Fruit fly (Drosophila melanogaster): ENCODE results near the gene CG3652.

DNA sequence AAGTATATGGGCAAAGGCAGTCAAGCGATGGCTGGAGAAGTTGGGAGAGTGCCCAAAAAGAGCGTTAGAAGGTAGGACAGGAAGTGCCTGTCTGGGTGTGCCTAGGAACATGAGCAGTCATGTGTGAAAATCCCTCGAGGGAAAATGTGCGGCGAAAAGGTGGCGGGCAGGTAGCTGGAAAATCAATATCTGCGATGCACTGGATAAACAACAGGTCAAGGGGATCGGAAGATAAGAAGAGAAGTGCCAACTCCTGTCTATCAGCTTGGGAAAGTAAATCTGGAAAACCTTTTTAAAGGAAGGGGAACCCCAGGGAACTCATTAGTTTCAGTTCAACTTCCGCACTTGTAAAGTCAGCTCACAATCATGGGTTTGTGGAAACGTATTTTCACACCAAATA is 15.3 kb downstream of the CG3652 start:
- TF ChIP-seq tai (GFP tag; optimal IDR thresholded peaks at IDR 0.05) (no peak), h (GFP tag; optimal IDR thresholded peaks at IDR 0.05) (no peak), Sp1 (GFP tag; optimal IDR thresholded peaks at IDR 0.05) (no peak), Dif (GFP tag; optimal IDR thresholded peaks at IDR 0.05; ENCODE audit: partially characterized antibody) (no peak), Dfd (GFP tag; optimal IDR thresholded peaks at IDR 0.05) (no peak), jim (GFP tag; optimal IDR thresholded peaks at IDR 0.05) (no peak), dsf (GFP tag; optimal IDR thresholded peaks at IDR 0.05; ENCODE audit: borderline replicate concordance) (no peak), Jra (GFP tag; optimal IDR thresholded peaks at IDR 0.05) (no peak), usp (GFP tag; optimal IDR thresholded peaks at IDR 0.05) (no peak)
